Worm (Caenorhabditis elegans) whole organism, late embryonic: ENCODE results near the gene C18H9.6.

Experiments used
- F13H6.1 ChIP-seq: sonication (generic microtip); optimal IDR thresholded peaks from 2 replicates; lab custom pipeline; 2016; ENCODE audit warnings: missing genetic modification characterization, missing compliant biosample characterization
- K02D7.2 ChIP-seq: sonication (generic microtip); optimal IDR thresholded peaks from 2 replicates; lab custom pipeline; 2017; ENCODE audit warnings: mild to moderate bottlenecking, missing genetic modification characterization, missing compliant biosample characterization
- K09A11.1 ChIP-seq: sonication (generic microtip); optimal IDR thresholded peaks from 2 replicates; lab custom pipeline; 2017; ENCODE audit warnings: antibody characterized with exemption, mild to moderate bottlenecking, missing genetic modification characterization, missing compliant biosample characterization; ENCODE audit not compliant: insufficient read depth
- T23F11.4 ChIP-seq: fragments of 200-800 bp; sonication (Bioruptor generic); optimal IDR thresholded peaks from 2 replicates; lab custom pipeline; 2018; ENCODE audit warnings: mild to moderate bottlenecking, missing genetic modification characterization, missing compliant biosample characterization
- ama-1 ChIP-seq: fragments of 150-350 bp; optimal IDR thresholded peaks from 2 replicates; lab custom pipeline; 2014
- ceh-14 ChIP-seq: sonication (generic microtip); optimal IDR thresholded peaks from 2 replicates; lab custom pipeline; 2016; ENCODE audit warnings: missing genotype, missing genetic modification characterization, missing compliant biosample characterization
- ceh-18 ChIP-seq: sonication (generic microtip); optimal IDR thresholded peaks from 2 replicates; lab custom pipeline; 2016; ENCODE audit warnings: missing genetic modification characterization, missing compliant biosample characterization
- ceh-19 ChIP-seq: fragments of 200-800 bp; sonication (Bioruptor generic); optimal IDR thresholded peaks from 2 replicates; lab custom pipeline; 2018; ENCODE audit warnings: mild to moderate bottlenecking, missing genetic modification characterization, missing compliant biosample characterization
- ceh-2 ChIP-seq: sonication (generic microtip); optimal IDR thresholded peaks from 2 replicates; lab custom pipeline; 2016; ENCODE audit warnings: missing genotype, missing genetic modification characterization, missing compliant biosample characterization
- ceh-22 ChIP-seq: sonication (generic microtip); optimal IDR thresholded peaks from 2 replicates; lab custom pipeline; 2017; ENCODE audit warnings: missing biosample characterization, missing genetic modification characterization
- ceh-30 ChIP-seq: fragments of 150-350 bp; optimal IDR thresholded peaks from 2 replicates; lab custom pipeline; 2014; ENCODE audit warnings: missing biosample characterization, missing genetic modification characterization
- ceh-34 ChIP-seq: sonication (generic microtip); optimal IDR thresholded peaks from 2 replicates; lab custom pipeline; 2016; ENCODE audit warnings: mild to moderate bottlenecking, missing genetic modification characterization, missing compliant biosample characterization
- ceh-48 ChIP-seq: sonication (generic microtip); optimal IDR thresholded peaks from 2 replicates; lab custom pipeline; 2016; ENCODE audit warnings: missing genetic modification characterization, inconsistent platforms, missing compliant biosample characterization
- ceh-6 ChIP-seq: fragments of 200-800 bp; sonication (Bioruptor generic); optimal IDR thresholded peaks from 2 replicates; lab custom pipeline; 2018; ENCODE audit warnings: mild to moderate bottlenecking, missing genetic modification characterization, missing compliant biosample characterization
- ceh-9 ChIP-seq: sonication (generic microtip); optimal IDR thresholded peaks from 2 replicates; lab custom pipeline; 2016; ENCODE audit warnings: mild to moderate bottlenecking, missing genetic modification characterization, inconsistent platforms, missing compliant biosample characterization
- elt-2 ChIP-seq: sonication (generic microtip); optimal IDR thresholded peaks from 2 replicates; lab custom pipeline; 2016; ENCODE audit warnings: missing genetic modification reagents, missing genetic modification characterization, missing compliant biosample characterization
- elt-4 ChIP-seq: sonication (generic microtip); optimal IDR thresholded peaks from 2 replicates; lab custom pipeline; 2016; ENCODE audit warnings: missing genetic modification characterization, missing compliant biosample characterization
- ets-4 ChIP-seq: sonication (generic microtip); optimal IDR thresholded peaks from 2 replicates; lab custom pipeline; 2016; ENCODE audit warnings: missing genetic modification characterization, missing compliant biosample characterization
- fax-1 ChIP-seq: sonication (generic microtip); optimal IDR thresholded peaks from 2 replicates; lab custom pipeline; 2016; ENCODE audit warnings: missing genotype, missing genetic modification characterization, missing compliant biosample characterization
- fkh-6 ChIP-seq: sonication (generic microtip); optimal IDR thresholded peaks from 2 replicates; lab custom pipeline; 2016; ENCODE audit warnings: missing genetic modification characterization, missing compliant biosample characterization
- gmeb-2 ChIP-seq: sonication (generic microtip); optimal IDR thresholded peaks from 2 replicates; lab custom pipeline; 2016; ENCODE audit warnings: missing genetic modification characterization, inconsistent platforms, missing compliant biosample characterization
- hlh-13 ChIP-seq: fragments of 200-800 bp; sonication (Bioruptor generic); optimal IDR thresholded peaks from 2 replicates; lab custom pipeline; 2018; ENCODE audit warnings: mild to moderate bottlenecking, missing genetic modification characterization, missing compliant biosample characterization
- hlh-30 ChIP-seq: sonication (generic microtip); optimal IDR thresholded peaks from 2 replicates; lab custom pipeline; 2017; ENCODE audit warnings: antibody characterized with exemption, missing genetic modification characterization, missing compliant biosample characterization; ENCODE audit not compliant: insufficient read depth
- hlh-6 ChIP-seq: sonication (generic microtip); optimal IDR thresholded peaks from 2 replicates; lab custom pipeline; 2016; ENCODE audit warnings: missing genotype, missing genetic modification characterization, missing compliant biosample characterization
- lim-6 ChIP-seq: sonication (generic microtip); optimal IDR thresholded peaks from 2 replicates; lab custom pipeline; 2016; ENCODE audit warnings: missing genetic modification characterization, missing compliant biosample characterization
- madf-2 ChIP-seq: sonication (generic microtip); optimal IDR thresholded peaks from 2 replicates; lab custom pipeline; 2017; ENCODE audit warnings: missing genetic modification characterization, missing compliant biosample characterization
- mec-3 ChIP-seq: sonication (generic microtip); optimal IDR thresholded peaks from 2 replicates; lab custom pipeline; 2016; ENCODE audit warnings: borderline replicate concordance, missing genetic modification characterization, missing compliant biosample characterization
- nfya-1 ChIP-seq: sonication (generic microtip); optimal IDR thresholded peaks from 2 replicates; lab custom pipeline; 2017; ENCODE audit warnings: missing genetic modification characterization, mild to moderate bottlenecking, missing compliant biosample characterization, antibody characterized with exemption, moderate library complexity
- npax-4 ChIP-seq: sonication (generic microtip); optimal IDR thresholded peaks from 2 replicates; lab custom pipeline; 2016; ENCODE audit warnings: missing genetic modification characterization, missing compliant biosample characterization
- odd-2 ChIP-seq: sonication (generic microtip); optimal IDR thresholded peaks from 2 replicates; lab custom pipeline; 2017; ENCODE audit warnings: antibody characterized with exemption, mild to moderate bottlenecking, missing genetic modification characterization, missing compliant biosample characterization
- pag-3 ChIP-seq: sonication (generic microtip); optimal IDR thresholded peaks from 2 replicates; lab custom pipeline; 2016; ENCODE audit warnings: missing compliant biosample characterization, missing genetic modification characterization, borderline replicate concordance
- pha-2 ChIP-seq: sonication (generic microtip); optimal IDR thresholded peaks from 2 replicates; lab custom pipeline; 2017; ENCODE audit warnings: mild to moderate bottlenecking, missing genetic modification characterization, missing compliant biosample characterization
- pha-4 ChIP-seq: fragments of 150-350 bp; optimal IDR thresholded peaks from 2 replicates; lab custom pipeline; 2018; ENCODE audit warnings: missing biosample characterization, missing genetic modification reagents, missing genetic modification characterization
- pqm-1 ChIP-seq: sonication (generic microtip); optimal IDR thresholded peaks from 2 replicates; lab custom pipeline; 2016; ENCODE audit warnings: missing genetic modification characterization, missing compliant biosample characterization
- pros-1 ChIP-seq: fragments of 150-350 bp; optimal IDR thresholded peaks from 2 replicates; lab custom pipeline; 2014; ENCODE audit warnings: missing biosample characterization, missing genetic modification reagents, missing genetic modification characterization
- ref-2 ChIP-seq: sonication (generic microtip); optimal IDR thresholded peaks from 2 replicates; lab custom pipeline; 2016; ENCODE audit warnings: missing genetic modification characterization, missing compliant biosample characterization
- rnt-1 ChIP-seq: sonication (generic microtip); optimal IDR thresholded peaks from 2 replicates; lab custom pipeline; 2016; ENCODE audit warnings: missing genetic modification characterization, missing compliant biosample characterization
- sox-4 ChIP-seq: sonication (generic microtip); optimal IDR thresholded peaks from 2 replicates; lab custom pipeline; 2017; ENCODE audit warnings: mild to moderate bottlenecking, missing genetic modification characterization, inconsistent platforms, missing compliant biosample characterization
- tbx-2 ChIP-seq: sonication (generic microtip); optimal IDR thresholded peaks from 2 replicates; lab custom pipeline; 2016; ENCODE audit warnings: missing genetic modification characterization, missing compliant biosample characterization
- ttx-3 ChIP-seq: sonication (generic microtip); optimal IDR thresholded peaks from 2 replicates; lab custom pipeline; 2016; ENCODE audit warnings: missing genetic modification reagents, missing genetic modification characterization, missing compliant biosample characterization
- unc-42 ChIP-seq: sonication (generic microtip); optimal IDR thresholded peaks from 2 replicates; lab custom pipeline; 2016; ENCODE audit warnings: missing genotype, missing genetic modification characterization, missing compliant biosample characterization
- unc-86 ChIP-seq: sonication (generic microtip); optimal IDR thresholded peaks from 2 replicates; lab custom pipeline; 2016; ENCODE audit warnings: missing genetic modification characterization, missing compliant biosample characterization
- ztf-16 ChIP-seq: sonication (generic microtip); optimal IDR thresholded peaks from 2 replicates; lab custom pipeline; 2017; ENCODE audit warnings: missing genetic modification characterization, missing compliant biosample characterization

C18H9.6 gene

ce11 chrII:6741428-6741827, 40.0 kb upstream of the C18H9.6 start, which contains the start of gene exos-8 (continued):
- no peak for TF ChIP-seq ceh-9 (tag; lab: Kevin White, UChicago)
- peak; percentile 85 for TF ChIP-seq unc-42 (tag; lab: Kevin White, UChicago)
- TF ChIP-seq elt-2, result no peak
- peak; percentile 72 for TF ChIP-seq ceh-34
- no peak for TF ChIP-seq ceh-6 (GFP tag; lab: Kevin White, UChicago)
- TF ChIP-seq elt-4 (tag; lab: Kevin White, UChicago), result no peak
- no peak for TF ChIP-seq pag-3 (tag; lab: Kevin White, UChicago)
- peak; percentile 21 for TF ChIP-seq hlh-13 (GFP tag; lab: Kevin White, UChicago)
- TF ChIP-seq ceh-48, result no peak
- TF ChIP-seq ceh-19 (GFP tag; lab: Kevin White, UChicago), result peak; percentile 67
- peak; percentile 76 for TF ChIP-seq ets-4 (tag; lab: Kevin White, UChicago)
- no peak for TF ChIP-seq pha-4
- no peak for TF ChIP-seq ceh-22 (tag; lab: Kevin White, UChicago)
- peak; percentile 28 for TF ChIP-seq sox-4 (tag; lab: Kevin White, UChicago)
- no peak for TF ChIP-seq gmeb-2
- no peak for TF ChIP-seq pros-1 (tag; lab: Kevin White, UChicago)
- TF ChIP-seq pqm-1 (tag; lab: Kevin White, UChicago), result peak; percentile 56
- peak; percentile 59 for TF ChIP-seq ceh-18
- peak; percentile 49 for TF ChIP-seq ttx-3
- peak; percentile 39 for TF ChIP-seq hlh-6 (tag; lab: Kevin White, UChicago)
- peak; percentile 90 for TF ChIP-seq ceh-2 (tag; lab: Kevin White, UChicago)
- TF ChIP-seq T23F11.4, result peak; percentile 11
- TF ChIP-seq npax-4 (tag; lab: Kevin White, UChicago), result no peak
- no peak for TF ChIP-seq odd-2 (tag; lab: Kevin White, UChicago)
- no peak for TF ChIP-seq K02D7.2 (tag; lab: Kevin White, UChicago)
- no peak for TF ChIP-seq K09A11.1
- no peak for TF ChIP-seq pha-2 (tag; lab: Kevin White, UChicago)
- TF ChIP-seq lim-6 (tag; lab: Kevin White, UChicago), result peak; percentile 74
- TF ChIP-seq, all 69 proteins: peak for 34

- TF ChIP-seq madf-2 (tag; lab: Kevin White, UChicago) (no peak), tbx-2 (tag; lab: Kevin White, UChicago) (no peak), K02D7.2 (tag; lab: Kevin White, UChicago) (no peak), hlh-30 (tag; lab: Kevin White, UChicago) (no peak), ceh-14 (tag; lab: Kevin White, UChicago) (no peak), ceh-6 (GFP tag; lab: Kevin White, UChicago) (no peak), pqm-1 (tag; lab: Kevin White, UChicago) (no peak), ceh-19 (GFP tag; lab: Kevin White, UChicago) (no peak), pros-1 (tag; lab: Kevin White, UChicago) (no peak), fax-1 (tag; lab: Kevin White, UChicago) (no peak), hlh-6 (tag; lab: Kevin White, UChicago) (no peak), ztf-16 (tag; lab: Kevin White, UChicago) (no peak), fkh-6 (no peak), mec-3 (tag; lab: Kevin White, UChicago) (no peak), F13H6.1 (no peak), unc-42 (tag; lab: Kevin White, UChicago) (no peak), ceh-22 (tag; lab: Kevin White, UChicago) (no peak), ama-1 (lab: Kevin White, UChicago) (no peak)
These were observed 35.2 kb upstream of the C18H9.6 start, which contains the start of gene T14B4.1 for ce11 chrII:6736604-6737003. Gene T14B4.1, plus strand, starts transcription at chrII:6736904.

ce11 chrII:6736066-6736465, 34.6 kb upstream of the C18H9.6 start, which contains the start of gene mrps-18.C:
Gene mrps-18.C, plus strand, starts transcription at chrII:6736203.
- TF ChIP-seq ceh-30, result no peak
- TF ChIP-seq rnt-1 (tag; lab: Kevin White, UChicago), result no peak
- TF ChIP-seq fax-1 (tag; lab: Kevin White, UChicago), result no peak
- TF ChIP-seq nfya-1, result no peak
- no peak for TF ChIP-seq F13H6.1
- no peak for TF ChIP-seq ref-2 (tag; lab: Kevin White, UChicago)
- no peak for TF ChIP-seq tbx-2 (tag; lab: Kevin White, UChicago)
- TF ChIP-seq unc-86, result no peak
- TF ChIP-seq pha-2 (tag; lab: Kevin White, UChicago), result no peak
- no peak for TF ChIP-seq ceh-22 (tag; lab: Kevin White, UChicago)
- no peak for TF ChIP-seq ama-1 (lab: Kevin White, UChicago)
- TF ChIP-seq, all 69 proteins: peak for 0
